Worm (Caenorhabditis elegans): ENCODE measurements around the gene F43C11.3.

DNA sequence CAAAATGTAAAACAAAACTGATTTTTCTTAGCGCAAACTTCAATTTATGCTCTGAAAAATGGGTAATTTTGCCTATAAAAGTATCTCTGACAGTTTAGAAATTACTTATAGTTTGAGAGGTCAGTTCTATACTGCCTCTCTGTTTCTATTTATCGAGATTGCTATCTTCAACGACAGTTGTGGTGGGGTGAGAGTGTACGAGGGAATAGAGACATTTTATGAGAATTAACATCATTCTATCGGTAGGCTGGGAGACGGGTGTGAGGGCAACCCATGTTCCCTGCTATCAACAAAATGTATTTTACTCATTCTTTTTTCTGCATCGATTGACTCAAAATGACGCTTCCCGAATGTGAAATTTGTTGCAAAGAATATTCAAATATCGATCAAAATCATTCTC is 33.0 kb upstream of the F43C11.3 start, which contains the start of gene ZK1240.3:
- no peak for TF ChIP-seq tbx-11 (GFP tag; IDR thresholded peaks at IDR 0.05)
- no peak for TF ChIP-seq hnd-1 (tag; optimal IDR thresholded peaks at IDR 0.05)
- no peak for TF ChIP-seq tbx-37 (GFP tag; conservative IDR thresholded peaks at IDR 0.05)
- no peak for TF ChIP-seq F13C5.2 (tag; optimal IDR thresholded peaks at IDR 0.05)
- TF ChIP-seq ama-1 (optimal IDR thresholded peaks at IDR 0.05): no peak
- no peak for TF ChIP-seq ceh-36 (tag; optimal IDR thresholded peaks at IDR 0.05)
- TF ChIP-seq ets-7 (tag; optimal IDR thresholded peaks at IDR 0.05): no peak
- TF ChIP-seq scrt-1 (GFP tag; IDR thresholded peaks at IDR 0.05): no peak
- TF ChIP-seq flt-1 (GFP tag; IDR thresholded peaks at IDR 0.05): no peak
- TF ChIP-seq B0310.2 (tag; optimal IDR thresholded peaks at IDR 0.05): no peak
- TF ChIP-seq sea-1 (GFP tag; conservative IDR thresholded peaks at IDR 0.05): no peak
- TF ChIP-seq tra-4 (tag; optimal IDR thresholded peaks at IDR 0.05): no peak
- TF ChIP-seq hmg-4 (GFP tag; optimal IDR thresholded peaks at IDR 0.05): no peak
